Worm (Caenorhabditis elegans): ENCODE data around the gene fbxa-104.

- no peak for TF ChIP-seq ama-1 (optimal IDR thresholded peaks at IDR 0.05)
- TF ChIP-seq ets-7 (tag; optimal IDR thresholded peaks at IDR 0.05) = no peak
- no peak for TF ChIP-seq ceh-13 (GFP tag; optimal IDR thresholded peaks at IDR 0.05)
- TF ChIP-seq pes-1 (GFP tag; IDR thresholded peaks at IDR 0.05) = no peak
- no peak for TF ChIP-seq hnd-1 (tag; optimal IDR thresholded peaks at IDR 0.05)
- TF ChIP-seq tra-4 (tag; optimal IDR thresholded peaks at IDR 0.05) = no peak
- TF ChIP-seq flt-1 (GFP tag; IDR thresholded peaks at IDR 0.05) = no peak
- TF ChIP-seq hmg-4 (GFP tag; optimal IDR thresholded peaks at IDR 0.05) = no peak
- no peak for TF ChIP-seq tbx-37 (GFP tag; conservative IDR thresholded peaks at IDR 0.05)
- no peak for TF ChIP-seq F13C5.2 (tag; optimal IDR thresholded peaks at IDR 0.05)
- TF ChIP-seq hmbx-1 (tag; optimal IDR thresholded peaks at IDR 0.05) = no peak
- no peak for TF ChIP-seq aly-1 (tag; optimal IDR thresholded peaks at IDR 0.05)
- TF ChIP-seq sea-1 (GFP tag; conservative IDR thresholded peaks at IDR 0.05) = no peak
- no peak for TF ChIP-seq tbx-11 (GFP tag; IDR thresholded peaks at IDR 0.05)
Measured at ce11 chrV:15401856-15402314, 21.6 kb downstream of the fbxa-104 start, which contains the start of gene fbxa-135.

Data from whole organism, early embryonic.